Fruit fly (Drosophila melanogaster) whole organism, prepupa: ENCODE data around the gene Rac2.

Experiments
- CG10669 ChIP-seq: fragments of 200-800 bp; sonication (Bioruptor generic); optimal IDR thresholded peaks from 3 replicates; lab custom pipeline; 2018; ENCODE audit warnings: missing biosample characterization, mild to moderate bottlenecking, missing genetic modification characterization, moderate library complexity
- CG31627 ChIP-seq: fragments of 200-800 bp; sonication (Bioruptor generic); optimal IDR thresholded peaks from 3 replicates; lab custom pipeline; 2016; ENCODE audit warnings: missing biosample characterization, missing genetic modification characterization
- CG34406 ChIP-seq: fragments of 200-800 bp; sonication (Bioruptor generic); optimal IDR thresholded peaks from 3 replicates; lab custom pipeline; 2016; ENCODE audit warnings: missing biosample characterization, missing genetic modification characterization
- CG6163 ChIP-seq: fragments of 200-800 bp; sonication (Bioruptor generic); IDR thresholded peaks from 3 replicates; pipeline ENCODE4 v1.3.6; 2022; ENCODE audit warnings: missing biosample characterization, missing genetic modification characterization
- Eip78C ChIP-seq: fragments of 200-800 bp; sonication (Bioruptor generic); peaks from one replicate; lab custom pipeline; 2016; ENCODE audit warnings: missing biosample characterization, missing genetic modification characterization
- Ets21C ChIP-seq: fragments of 200-800 bp; sonication (Bioruptor generic); optimal IDR thresholded peaks from 3 replicates; lab custom pipeline; 2016; ENCODE audit warnings: missing biosample characterization, missing genetic modification characterization
- Ets96B ChIP-seq: fragments of 200-800 bp; optimal IDR thresholded peaks from 2 replicates; lab custom pipeline; 2019; ENCODE audit warnings: missing biosample characterization, mild to moderate bottlenecking, missing genetic modification characterization, moderate library complexity
- Lpt ChIP-seq: fragments of 200-800 bp; sonication (Bioruptor generic); optimal IDR thresholded peaks from 3 replicates; lab custom pipeline; 2016; ENCODE audit warnings: missing biosample characterization, missing genetic modification characterization
- Smox ChIP-seq: fragments of 200-800 bp; sonication (Bioruptor generic); optimal IDR thresholded peaks from 3 replicates; lab custom pipeline; 2016; ENCODE audit warnings: missing biosample characterization, missing genetic modification characterization
- esn ChIP-seq: fragments of 200-800 bp; sonication (Bioruptor generic); optimal IDR thresholded peaks from 2 replicates; lab custom pipeline; 2016; ENCODE audit warnings: missing biosample characterization, mild to moderate bottlenecking, missing genetic modification characterization, moderate library complexity
- fd59A ChIP-seq: fragments of 200-800 bp; sonication (Bioruptor generic); optimal IDR thresholded peaks from 2 replicates; lab custom pipeline; 2017; ENCODE audit warnings: missing biosample characterization, mild to moderate bottlenecking, missing genetic modification characterization, missing genetic modification reagents
- pdm3 ChIP-seq: fragments of 200-800 bp; sonication (Bioruptor generic); optimal IDR thresholded peaks from 3 replicates; lab custom pipeline; 2016; ENCODE audit warnings: missing biosample characterization, missing genetic modification characterization
- vri ChIP-seq: fragments of 200-800 bp; sonication (Bioruptor generic); optimal IDR thresholded peaks from 3 replicates; lab custom pipeline; 2016; ENCODE audit warnings: missing biosample characterization, mild to moderate bottlenecking, missing genetic modification characterization

- TF ChIP-seq Ets21C (GFP tag; lab: Kevin White, UChicago) (no peak), Lpt (GFP tag; lab: Kevin White, UChicago) (no peak), fd59A (GFP tag; lab: Kevin White, UChicago) (no peak), CG31627 (GFP tag; lab: Kevin White, UChicago) (no peak), vri (GFP tag; lab: Kevin White, UChicago) (no peak), CG34406 (GFP tag; lab: Kevin White, UChicago) (no peak), Ets96B (tag; lab: Kevin White, UChicago) (no peak), CG10669 (no peak), Eip78C (GFP tag; lab: Kevin White, UChicago) (no peak), CG6163 (no peak), Smox (GFP tag; lab: Kevin White, UChicago) (no peak), esn (GFP tag; lab: Kevin White, UChicago) (no peak), pdm3 (no peak)
Measured at dm6 chr3L:7470202-7470601, 35.2 kb upstream of the Rac2 start, which contains the start of gene CG8543.
